Fruit fly (Drosophila melanogaster) whole organism, pupa: ENCODE results near the gene CG44405.

Source experiments
- CG10348 ChIP-seq: fragments of 200-800 bp; sonication (Bioruptor generic); IDR thresholded peaks from 2 replicates; pipeline ENCODE4 v1.3.6; 2022; ENCODE audit warnings: missing biosample characterization, missing genetic modification characterization
- CG12605 ChIP-seq: fragments of 200-800 bp; sonication (Bioruptor generic); IDR thresholded peaks from 2 replicates; pipeline ENCODE4 v1.3.6; 2022; ENCODE audit warnings: missing biosample characterization, missing genetic modification characterization
- CG13204 ChIP-seq: fragments of 200-800 bp; sonication (Bioruptor generic); optimal IDR thresholded peaks from 2 replicates; lab custom pipeline; 2018; ENCODE audit warnings: missing biosample characterization, mild to moderate bottlenecking, missing genetic modification characterization, moderate library complexity
- CG14655 ChIP-seq: fragments of 200-800 bp; sonication (Bioruptor generic); optimal IDR thresholded peaks from 3 replicates; lab custom pipeline; 2017; ENCODE audit warnings: mild to moderate bottlenecking, missing biosample characterization, missing genetic modification reagents, missing genetic modification characterization
- CG15710 ChIP-seq: fragments of 200-800 bp; sonication (Bioruptor generic); optimal IDR thresholded peaks from 2 replicates; lab custom pipeline; 2018; ENCODE audit warnings: missing biosample characterization, mild to moderate bottlenecking, missing genetic modification characterization, moderate library complexity
- CG17806 ChIP-seq: fragments of 200-800 bp; sonication (Bioruptor generic); optimal IDR thresholded peaks from 2 replicates; lab custom pipeline; 2018; ENCODE audit warnings: missing biosample characterization, mild to moderate bottlenecking, missing genetic modification characterization, moderate library complexity
- CG32121 ChIP-seq: fragments of 200-800 bp; sonication (Bioruptor generic); IDR thresholded peaks from 2 replicates; pipeline ENCODE4 v1.3.6; 2022; ENCODE audit warnings: missing biosample characterization, missing genetic modification characterization
- CG34367 ChIP-seq: fragments of 200-800 bp; sonication (Bioruptor generic); optimal IDR thresholded peaks from 2 replicates; lab custom pipeline; 2018; ENCODE audit warnings: missing biosample characterization, mild to moderate bottlenecking, missing genetic modification characterization
- CG4496 ChIP-seq: fragments of 200-800 bp; sonication (Bioruptor generic); IDR thresholded peaks from 3 replicates; pipeline ENCODE4 v1.3.6; 2022; ENCODE audit warnings: missing biosample characterization, missing genetic modification characterization
- CG8159 ChIP-seq: fragments of 200-800 bp; sonication (Bioruptor generic); optimal IDR thresholded peaks from 3 replicates; lab custom pipeline; 2018; ENCODE audit warnings: missing biosample characterization, mild to moderate bottlenecking, missing genetic modification characterization, moderate library complexity
- CG8301 ChIP-seq: fragments of 200-800 bp; sonication (Bioruptor generic); optimal IDR thresholded peaks from 2 replicates; lab custom pipeline; 2018; ENCODE audit warnings: missing biosample characterization, mild to moderate bottlenecking, missing genetic modification characterization
- CG9948 ChIP-seq: fragments of 200-800 bp; sonication (Bioruptor generic); optimal IDR thresholded peaks from 2 replicates; lab custom pipeline; 2018; ENCODE audit warnings: missing biosample characterization, mild to moderate bottlenecking, missing genetic modification characterization, moderate library complexity
- D1 ChIP-seq: fragments of 200-800 bp; sonication (Bioruptor generic); optimal IDR thresholded peaks from 2 replicates; lab custom pipeline; 2018; ENCODE audit warnings: missing biosample characterization, mild to moderate bottlenecking, missing genetic modification characterization, moderate library complexity
- EcR ChIP-seq: fragments of 200-800 bp; sonication (Bioruptor generic); optimal IDR thresholded peaks from 3 replicates; lab custom pipeline; 2019; ENCODE audit warnings: missing biosample characterization, missing genetic modification characterization, mild to moderate bottlenecking, moderate library complexity, missing genetic modification reagents
- Ets98B ChIP-seq: fragments of 200-800 bp; sonication (Bioruptor generic); IDR thresholded peaks from 2 replicates; pipeline ENCODE4 v1.3.6; 2022; ENCODE audit warnings: missing biosample characterization, missing genetic modification characterization
- Pif1A ChIP-seq: fragments of 200-800 bp; sonication (Bioruptor generic); optimal IDR thresholded peaks from 3 replicates; lab custom pipeline; 2016; ENCODE audit warnings: missing biosample characterization, missing genetic modification characterization
- Pif1B ChIP-seq: fragments of 200-800 bp; sonication (Bioruptor generic); optimal IDR thresholded peaks from 3 replicates; lab custom pipeline; 2016; ENCODE audit warnings: missing biosample characterization, missing genetic modification characterization
- Snoo ChIP-seq: fragments of 200-800 bp; sonication (Bioruptor generic); optimal IDR thresholded peaks from 3 replicates; lab custom pipeline; 2017; ENCODE audit warnings: missing biosample characterization, mild to moderate bottlenecking, missing genetic modification characterization, inconsistent platforms
- fd96Ca ChIP-seq: fragments of 200-800 bp; sonication (Bioruptor generic); IDR thresholded peaks from 3 replicates; pipeline ENCODE4 v1.3.6; 2022; ENCODE audit warnings: missing biosample characterization, missing genetic modification characterization
- gl ChIP-seq: fragments of 200-800 bp; sonication (Bioruptor generic); optimal IDR thresholded peaks from 2 replicates; lab custom pipeline; 2018; ENCODE audit warnings: missing biosample characterization, mild to moderate bottlenecking, missing genetic modification characterization
- rn ChIP-seq: fragments of 200-800 bp; sonication (Bioruptor generic); IDR thresholded peaks from 2 replicates; pipeline ENCODE4 v1.3.6; 2022; ENCODE audit warnings: missing biosample characterization, missing genetic modification characterization

CG44405 gene

DNA sequence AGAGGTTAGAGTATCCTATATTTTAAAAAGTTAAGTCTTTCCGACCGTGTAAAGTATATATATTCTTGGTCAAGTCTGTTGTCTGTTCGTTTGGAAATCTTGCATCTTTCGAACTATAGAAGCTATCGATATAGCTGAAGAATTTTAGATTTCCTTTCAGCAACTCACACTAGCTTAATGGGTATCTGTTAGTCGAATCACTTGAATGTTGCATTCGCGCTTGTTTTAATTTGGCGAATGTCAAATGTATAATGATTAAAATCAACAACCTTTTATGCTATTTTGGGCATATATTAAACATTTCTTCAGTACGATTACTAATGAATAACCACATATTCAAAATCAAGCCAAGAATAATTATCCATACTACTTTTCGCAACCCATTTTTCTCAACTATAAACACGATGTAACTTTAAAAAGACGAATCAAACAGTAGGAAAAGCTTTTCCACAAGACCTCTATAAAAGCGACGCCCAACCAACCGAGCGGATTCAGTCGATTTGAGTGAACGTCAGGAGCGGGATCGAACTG is 48.4 kb downstream of the CG44405 start, which contains the start of gene Cyp303a1:
Cyp303a1 (plus strand) TSS at position 481 of the 531 bp plus-strand sequence.
- TF ChIP-seq CG10348 (GFP tag; lab: Robert Waterston, UW) (no peak), CG34367 (tag; lab: Kevin White, UChicago) (no peak), rn (no peak), CG13204 (no peak), CG12605 (no peak), Pif1A (GFP tag; lab: Kevin White, UChicago) (no peak), Ets98B (no peak), CG9948 (tag; lab: Kevin White, UChicago) (no peak), CG4496 (no peak), D1 (tag; lab: Kevin White, UChicago) (no peak), CG8159 (tag; lab: Kevin White, UChicago) (no peak), CG32121 (GFP tag; lab: Robert Waterston, UW) (no peak), CG14655 (no peak), gl (tag; lab: Kevin White, UChicago) (no peak), Pif1B (no peak)

DNA sequence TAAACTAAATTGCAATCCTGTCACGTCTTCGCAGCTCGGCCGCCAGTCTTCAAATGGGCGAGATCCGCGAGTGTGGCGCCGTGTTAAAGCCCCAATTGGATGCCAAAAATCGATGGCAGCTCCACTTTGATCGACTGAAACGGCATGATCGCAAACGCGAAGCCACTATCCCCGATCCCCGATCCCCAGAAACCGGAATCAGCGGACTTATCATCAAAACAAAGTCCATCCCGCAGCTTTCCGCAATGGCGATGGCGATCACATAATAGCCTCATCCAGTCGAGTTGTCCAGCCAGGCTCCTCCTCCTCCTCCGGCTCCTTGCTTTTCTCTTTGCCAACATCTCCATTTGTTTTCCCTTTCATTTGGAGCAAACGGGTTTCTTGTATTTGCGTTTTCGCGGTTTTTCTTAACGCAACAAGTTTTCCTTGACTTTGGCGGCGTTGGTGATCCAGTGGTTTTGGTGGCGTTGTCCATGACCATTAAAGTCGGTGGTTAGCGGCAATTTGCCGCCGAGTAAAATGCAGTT is 49.1 kb downstream of the CG44405 start, which contains the start of gene CG13258:
CG13258 (minus strand) TSS at position 51 of the 527 bp plus-strand sequence.
- TF ChIP-seq gl (tag; lab: Kevin White, UChicago) (no peak), Ets98B (peak; percentile 16; the same call in 1 of the 2 replicates), Snoo (tag; lab: Kevin White, UChicago) (no peak)

DNA sequence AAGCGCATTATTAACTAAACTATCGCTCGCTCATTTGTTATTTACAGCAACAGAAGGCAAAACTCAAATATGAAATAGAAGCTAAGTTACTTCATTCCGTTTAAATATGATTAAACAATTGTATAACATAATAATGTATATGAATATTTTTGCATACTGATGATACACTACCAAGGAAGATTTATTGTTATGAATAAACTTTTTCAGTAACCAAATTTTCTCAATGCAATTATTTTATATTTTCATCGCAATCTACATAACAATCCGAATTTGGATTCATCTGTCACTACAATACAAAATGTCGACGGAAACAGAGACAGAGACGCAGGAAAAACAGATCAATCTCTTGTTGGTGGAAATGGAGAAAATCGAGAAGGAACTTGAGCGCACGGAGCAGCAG is 51.1 kb downstream of the CG44405 start, which contains the start of gene CG17329:
CG17329 (plus strand) TSS at position 301 of the 400 bp plus-strand sequence.
- TF ChIP-seq fd96Ca (GFP tag; lab: Robert Waterston, UW) (no peak), EcR (GFP tag; lab: Kevin White, UChicago) (no peak), CG14655 (no peak), CG34367 (tag; lab: Kevin White, UChicago) (no peak), CG12605 (no peak), Ets98B (no peak), CG32121 (GFP tag; lab: Robert Waterston, UW) (no peak), CG9948 (tag; lab: Kevin White, UChicago) (no peak), CG4496 (no peak), Snoo (tag; lab: Kevin White, UChicago) (no peak), CG8159 (tag; lab: Kevin White, UChicago) (no peak), CG17806 (tag; lab: Kevin White, UChicago) (no peak), CG15710 (no peak), Pif1A (GFP tag; lab: Kevin White, UChicago) (no peak), D1 (tag; lab: Kevin White, UChicago) (no peak), CG8301 (no peak)
